Worm (Caenorhabditis elegans) whole organism, L4 larva: ENCODE measurements around the gene Y54F10BM.6.
A peak's percentile ranks its signal among the peaks of the same experiment; 100 is the strongest.

Experiments used
- R02D3.7 ChIP-seq: fragments of 150-350 bp; sonication (generic microtip); optimal IDR thresholded peaks from 3 replicates; lab custom pipeline; 2014; ENCODE audit warnings: missing biosample characterization, missing genetic modification characterization
- T26A8.4 ChIP-seq: fragments of 200-800 bp; sonication (Bioruptor generic); IDR thresholded peaks from 2 replicates; pipeline ENCODE4 v1.3.6; 2022; ENCODE audit warnings: missing genetic modification characterization, missing compliant biosample characterization
- Y105C5A.15 ChIP-seq: fragments of 200-800 bp; sonication (Bioruptor generic); IDR thresholded peaks from 2 replicates; pipeline ENCODE4 v1.3.6; 2022; ENCODE audit warnings: missing genetic modification characterization, missing compliant biosample characterization
- Y75B8A.6 ChIP-seq: fragments of 200-800 bp; sonication (Bioruptor generic); IDR thresholded peaks from 2 replicates; pipeline ENCODE4 v1.3.6; 2022; ENCODE audit warnings: missing genetic modification reagents, missing genetic modification characterization, missing compliant biosample characterization
- ZK546.5 ChIP-seq, 2 experiments: sonication (generic microtip); optimal IDR thresholded peaks; 2 replicates each; lab custom pipeline; 2017; ENCODE audit warnings: missing biosample characterization in 2 of 2, missing genetic modification characterization in 2 of 2
- aha-1 ChIP-seq: fragments of 150-350 bp; peaks from one replicate; lab custom pipeline; 2014; ENCODE audit warnings: missing biosample characterization, missing genetic modification characterization
- attf-4 ChIP-seq: sonication (generic microtip); optimal IDR thresholded peaks from 3 replicates; lab custom pipeline; 2017; ENCODE audit warnings: missing biosample characterization, missing genetic modification characterization
- ceh-44 ChIP-seq: fragments of 200-800 bp; sonication (Bioruptor generic); IDR thresholded peaks from 2 replicates; pipeline ENCODE4 v1.3.6; 2022; ENCODE audit warnings: missing genetic modification reagents, missing genetic modification characterization, missing compliant biosample characterization
- ces-1 ChIP-seq: fragments of 150-350 bp; sonication (generic microtip); optimal IDR thresholded peaks from 4 replicates; lab custom pipeline; 2014; ENCODE audit warnings: missing biosample characterization, missing genetic modification reagents, missing genetic modification characterization
- daf-16 ChIP-seq, 3 experiments: sonication (generic microtip); optimal IDR thresholded peaks; 2 replicates each; lab custom pipeline; 2016 to 2017; ENCODE audit warnings: missing genetic modification characterization in 3 of 3, missing genetic modification reagents in 3 of 3, mild to moderate bottlenecking in 2 of 3, missing compliant biosample characterization in 2 of 3, missing biosample characterization in 1 of 3, moderate library complexity in 1 of 3
- daf-19 ChIP-seq: fragments of 200-800 bp; sonication (Bioruptor generic); conservative IDR thresholded peaks from 2 replicates; pipeline ENCODE4 v1.3.6; 2022; ENCODE audit warnings: missing genetic modification characterization, missing compliant biosample characterization
- dmd-6 ChIP-seq: fragments of 200-800 bp; sonication (Bioruptor generic); IDR thresholded peaks from 2 replicates; pipeline ENCODE4 v1.3.6; 2022; ENCODE audit warnings: missing genetic modification reagents, missing genetic modification characterization, missing compliant biosample characterization
- dpl-1 ChIP-seq: fragments of 150-350 bp; optimal IDR thresholded peaks from 2 replicates; lab custom pipeline; 2014; ENCODE audit warnings: missing biosample characterization, missing genetic modification reagents, missing genetic modification characterization
- duxl-1 ChIP-seq: sonication (generic microtip); optimal IDR thresholded peaks from 2 replicates; lab custom pipeline; 2016; ENCODE audit warnings: mild to moderate bottlenecking, missing genetic modification characterization, moderate library complexity, missing compliant biosample characterization; ENCODE audit not compliant: poor library complexity
- fkh-10 ChIP-seq: fragments of 150-350 bp; optimal IDR thresholded peaks from 2 replicates; lab custom pipeline; 2014; ENCODE audit warnings: missing biosample characterization, missing genetic modification reagents, missing genetic modification characterization
- lin-13 ChIP-seq: fragments of 150-350 bp; optimal IDR thresholded peaks from 2 replicates; lab custom pipeline; 2014; ENCODE audit warnings: missing biosample characterization, missing genetic modification reagents, missing genetic modification characterization
- lin-29 ChIP-seq: fragments of 200-800 bp; sonication (Bioruptor generic); IDR thresholded peaks from 2 replicates; pipeline ENCODE4 v1.3.6; 2022; ENCODE audit warnings: missing genetic modification reagents, missing genetic modification characterization, missing compliant biosample characterization
- lin-39 ChIP-seq: fragments of 150-350 bp; optimal IDR thresholded peaks from 2 replicates; lab custom pipeline; 2014; ENCODE audit warnings: missing biosample characterization, missing genetic modification reagents, missing genetic modification characterization
- lsy-2 ChIP-seq, 2 experiments: fragments of 150-350 bp in 1 of 2; sonication (generic microtip) in 1 of 2; optimal IDR thresholded peaks; 2 replicates each; lab custom pipeline; 2014 to 2017; ENCODE audit warnings: missing biosample characterization in 2 of 2, missing genetic modification characterization in 2 of 2
- madf-9 ChIP-seq: fragments of 200-800 bp; sonication (Bioruptor generic); conservative IDR thresholded peaks from 2 replicates; pipeline ENCODE4 v1.3.6; 2022; ENCODE audit warnings: missing genetic modification reagents, missing genetic modification characterization, missing compliant biosample characterization
- mdl-1 ChIP-seq, 2 experiments: fragments of 150-350 bp in 1 of 2; sonication (generic microtip) in 1 of 2; optimal IDR thresholded peaks; 2 replicates each; lab custom pipeline; 2014 to 2017; ENCODE audit warnings: missing biosample characterization in 2 of 2, missing genetic modification characterization in 2 of 2
- mdt-29 ChIP-seq: fragments of 200-800 bp; sonication (Bioruptor generic); IDR thresholded peaks from 2 replicates; pipeline ENCODE4 v1.3.6; 2022; ENCODE audit warnings: missing genetic modification reagents, missing genetic modification characterization, missing compliant biosample characterization
- mes-2 ChIP-seq: sonication (generic microtip); optimal IDR thresholded peaks from 2 replicates; lab custom pipeline; 2016; ENCODE audit warnings: missing genotype, mild to moderate bottlenecking, missing genetic modification characterization, missing compliant biosample characterization; ENCODE audit not compliant: poor library complexity, severe bottlenecking
- mxl-3 ChIP-seq: fragments of 200-800 bp; sonication (Bioruptor generic); optimal IDR thresholded peaks from 2 replicates; lab custom pipeline; 2018; ENCODE audit warnings: mild to moderate bottlenecking, missing genetic modification characterization, missing compliant biosample characterization
- nhr-237 ChIP-seq: sonication (generic microtip); optimal IDR thresholded peaks from 2 replicates; lab custom pipeline; 2017; ENCODE audit warnings: missing biosample characterization, missing genetic modification characterization
- nhr-28 ChIP-seq: fragments of 150-350 bp; optimal IDR thresholded peaks from 2 replicates; lab custom pipeline; 2014; ENCODE audit warnings: missing biosample characterization, missing genetic modification characterization
- pha-4 ChIP-seq, 2 experiments: fragments of 150-350 bp in 1 of 2; fragments of 200-800 bp in 1 of 2; sonication (Bioruptor generic) in 1 of 2; IDR thresholded peaks in 1 of 2; optimal IDR thresholded peaks in 1 of 2; 2 replicates each; pipeline versions ENCODE4 v1.3.6 to Lab custom; 2014 to 2022; ENCODE audit warnings: missing genetic modification characterization in 2 of 2, missing genetic modification reagents in 2 of 2, missing biosample characterization in 1 of 2, missing compliant biosample characterization in 1 of 2
- pqm-1 ChIP-seq: sonication (generic microtip); optimal IDR thresholded peaks from 2 replicates; lab custom pipeline; 2017; ENCODE audit warnings: missing biosample characterization, missing genetic modification characterization
- sdz-12 ChIP-seq: fragments of 200-800 bp; sonication (Bioruptor generic); optimal IDR thresholded peaks from 2 replicates; lab custom pipeline; 2018; ENCODE audit warnings: mild to moderate bottlenecking, missing genetic modification characterization, missing compliant biosample characterization
- set-16 ChIP-seq: fragments of 200-800 bp; sonication (Bioruptor generic); IDR thresholded peaks from 2 replicates; pipeline ENCODE4 v1.3.6; 2022; ENCODE audit warnings: missing genetic modification reagents, missing genetic modification characterization, missing compliant biosample characterization
- snpc-4 ChIP-seq: fragments of 150-350 bp; optimal IDR thresholded peaks from 2 replicates; lab custom pipeline; 2014; ENCODE audit warnings: missing biosample characterization, missing genetic modification characterization
- spr-1 ChIP-seq: sonication (generic microtip); optimal IDR thresholded peaks from 2 replicates; lab custom pipeline; 2016; ENCODE audit warnings: mild to moderate bottlenecking, missing genetic modification characterization, missing compliant biosample characterization
- spr-3 ChIP-seq: fragments of 200-800 bp; sonication (Bioruptor generic); optimal IDR thresholded peaks from 2 replicates; lab custom pipeline; 2018; ENCODE audit warnings: mild to moderate bottlenecking, missing genetic modification characterization, missing compliant biosample characterization
- tag-97 ChIP-seq: fragments of 200-800 bp; sonication (Bioruptor generic); IDR thresholded peaks from 2 replicates; pipeline ENCODE4 v1.3.6; 2022; ENCODE audit warnings: missing genetic modification characterization, missing compliant biosample characterization
- zag-1 ChIP-seq: fragments of 150-350 bp; optimal IDR thresholded peaks from 2 replicates; lab custom pipeline; 2014; ENCODE audit warnings: missing biosample characterization, missing genetic modification characterization
- zip-2 ChIP-seq: fragments of 150-350 bp; optimal IDR thresholded peaks from 2 replicates; lab custom pipeline; 2014; ENCODE audit warnings: missing biosample characterization, missing genetic modification characterization
- ztf-11 ChIP-seq: fragments of 150-350 bp; optimal IDR thresholded peaks from 2 replicates; lab custom pipeline; 2014; ENCODE audit warnings: missing biosample characterization, missing genetic modification characterization

The Y54F10BM.6 gene

DNA sequence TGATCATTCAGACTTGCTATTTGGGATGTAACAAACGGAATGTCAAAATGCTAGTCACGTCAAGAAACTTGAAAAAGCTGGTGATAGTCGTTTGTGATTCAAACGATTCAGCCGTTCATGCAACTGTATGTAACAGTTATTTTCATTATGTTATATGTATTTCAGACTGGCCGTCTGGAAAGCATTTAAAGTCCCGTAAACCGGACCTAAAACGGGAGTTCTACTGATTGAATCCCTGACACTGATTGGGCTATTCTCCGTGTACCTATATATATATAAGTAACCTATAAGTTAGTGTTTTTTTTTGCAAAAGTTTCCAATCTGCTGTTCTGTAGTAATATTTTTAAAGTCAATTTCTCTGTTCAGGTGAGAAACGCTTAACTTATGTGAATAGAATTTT lies 19.4 kb upstream of the Y54F10BM.6 start:
- peak; percentile 94 for TF ChIP-seq aha-1 (tag; lab: Kevin White, UChicago)
- TF ChIP-seq fkh-10 (GFP tag; lab: Kevin White, UChicago): no peak

DNA sequence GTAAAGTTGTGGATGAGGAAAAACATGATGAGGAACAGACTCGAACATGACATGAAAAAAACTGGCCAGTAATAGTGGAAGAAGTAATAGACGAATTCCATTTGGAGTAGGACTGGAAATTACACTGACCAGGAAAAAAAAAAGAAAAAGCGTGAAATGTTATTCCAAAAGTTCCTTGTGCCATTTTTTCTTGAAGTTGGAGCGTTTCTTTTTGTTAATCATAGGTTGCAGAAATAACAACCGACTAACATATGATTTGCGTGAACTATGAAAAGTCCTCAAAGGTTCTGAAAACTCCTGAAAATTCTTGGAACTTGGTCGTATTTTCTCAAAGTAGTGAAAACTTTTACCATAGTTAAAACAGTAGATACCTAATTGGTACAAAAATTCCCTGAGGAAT lies 17.3 kb upstream of the Y54F10BM.6 start, which contains the start of gene srd-67:
TSS of gene srd-67 (minus strand) at position 101 of the 400 bp plus-strand sequence.
- TF ChIP-seq aha-1 (tag; lab: Kevin White, UChicago) (peak; percentile 14), madf-9 (GFP tag; lab: Robert Waterston, UW) (no peak), dmd-6 (GFP tag; lab: Robert Waterston, UW) (no peak), tag-97 (GFP tag; lab: Robert Waterston, UW) (no peak), lin-29 (no peak)

DNA sequence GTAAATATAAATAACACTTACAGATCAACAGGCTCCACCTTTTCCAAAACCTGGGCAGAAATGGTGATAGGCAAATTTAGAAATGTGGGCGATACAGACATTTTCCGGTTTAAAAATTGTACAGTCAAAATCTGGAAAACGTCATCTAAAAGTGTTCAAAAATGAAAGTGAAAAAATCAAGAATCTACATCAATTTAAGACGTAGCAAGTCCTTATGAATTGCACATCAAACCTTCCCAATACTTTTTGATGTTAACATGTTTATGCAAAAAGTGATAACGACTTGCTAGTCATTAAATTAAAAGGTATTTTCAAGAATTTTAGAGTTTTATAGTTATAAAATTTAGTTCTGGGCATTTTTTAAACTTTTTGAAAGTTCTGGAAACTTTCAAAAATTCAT lies 11.7 kb upstream of the Y54F10BM.6 start, which contains the start of gene fbxa-7:
TSS of gene fbxa-7 (minus strand) at position 101 of the 400 bp plus-strand sequence.
- TF ChIP-seq lin-13 (no peak), sdz-12 (GFP tag; lab: Kevin White, UChicago) (no peak), nhr-28 (no peak), attf-4 (tag; lab: Kevin White, UChicago) (no peak), set-16 (GFP tag; lab: Robert Waterston, UW) (no peak), fkh-10 (GFP tag; lab: Kevin White, UChicago) (no peak), ces-1 (GFP tag; lab: Kevin White, UChicago) (no peak), lin-39 (tag; lab: Kevin White, UChicago) (no peak), zag-1 (no peak), tag-97 (GFP tag; lab: Robert Waterston, UW) (no peak), pha-4 (GFP tag; IDR thresholded peaks at IDR 0.05; lab: Robert Waterston, UW) (no peak), pha-4 (tag; optimal IDR thresholded peaks at IDR 0.05; lab: Kevin White, UChicago) (no peak), ztf-11 (tag; lab: Kevin White, UChicago) (no peak), Y75B8A.6 (GFP tag; lab: Robert Waterston, UW) (no peak), T26A8.4 (GFP tag; lab: Robert Waterston, UW) (no peak), lsy-2 (tag; optimal IDR thresholded peaks at IDR 0.05; lab: Kevin White, UChicago) (no peak), spr-3 (GFP tag; lab: Kevin White, UChicago) (no peak), mdt-29 (GFP tag; lab: Robert Waterston, UW) (no peak), dpl-1 (no peak), R02D3.7 (no peak)

DNA sequence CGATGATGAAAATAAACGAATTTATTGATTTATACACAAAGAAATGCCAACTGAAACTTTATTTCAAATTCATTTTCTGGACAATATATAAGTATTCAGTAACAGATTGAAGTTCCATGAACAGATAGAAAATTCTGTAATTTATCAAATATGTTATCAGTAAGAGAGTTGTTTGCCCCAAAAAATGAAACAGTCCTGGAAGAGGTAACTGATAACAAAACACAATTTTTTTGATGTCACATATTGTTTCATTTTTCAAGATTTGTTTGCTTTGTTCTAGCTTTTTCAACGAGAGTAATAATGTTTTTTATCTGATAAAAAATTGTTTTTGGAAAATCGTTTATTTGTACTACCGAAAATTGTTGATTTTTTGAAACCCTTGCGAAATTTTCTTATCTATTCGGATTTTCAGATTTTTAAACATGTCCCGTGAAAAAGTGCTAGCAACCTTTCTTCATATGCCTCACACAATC lies 10.0 kb upstream of the Y54F10BM.6 start, which contains the start of gene fbxa-73:
TSS of gene fbxa-73 (plus strand) at position 423 of the 473 bp plus-strand sequence.
- TF ChIP-seq daf-16 (GFP tag; optimal IDR thresholded peaks at IDR 0.05; lab: Kevin White, UChicago): no peak
- peak; percentile 84 for TF ChIP-seq daf-16 (tag; optimal IDR thresholded peaks at IDR 0.05; lab: Kevin White, UChicago)
- TF ChIP-seq pqm-1 (tag; lab: Kevin White, UChicago): peak; percentile 83
- no peak for TF ChIP-seq mxl-3
- TF ChIP-seq nhr-28: peak; percentile 64

DNA sequence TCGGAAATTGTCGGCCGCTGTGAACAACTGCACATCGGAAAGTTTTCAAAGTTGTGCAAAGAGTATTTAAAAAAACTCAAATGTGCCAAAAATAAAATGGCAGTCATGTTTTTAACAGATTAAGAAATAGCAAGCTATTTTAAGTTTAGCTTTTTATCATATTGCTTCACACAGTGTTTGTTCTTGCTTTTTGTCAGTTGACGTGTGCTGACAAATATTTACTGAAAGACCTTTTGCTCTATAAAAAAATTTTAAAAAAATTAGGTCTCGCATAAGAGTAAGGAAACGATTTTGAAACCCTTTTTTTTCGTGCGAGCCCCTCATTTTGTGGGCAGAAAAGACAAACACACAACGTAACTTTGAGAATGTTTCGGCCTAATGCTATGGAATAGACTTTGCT lies 7.5 kb upstream of the Y54F10BM.6 start, which contains the start of gene fbxa-71:
TSS of gene fbxa-71 (plus strand) at position 301 of the 400 bp plus-strand sequence.
- TF ChIP-seq ces-1 (GFP tag; lab: Kevin White, UChicago) (no peak), spr-1 (tag; lab: Kevin White, UChicago) (no peak), duxl-1 (tag; lab: Kevin White, UChicago) (no peak), ceh-44 (GFP tag; lab: Robert Waterston, UW) (no peak), dmd-6 (GFP tag; lab: Robert Waterston, UW) (no peak), nhr-237 (tag; lab: Kevin White, UChicago) (no peak), mes-2 (tag; lab: Kevin White, UChicago) (no peak), Y105C5A.15 (no peak), snpc-4 (no peak), mdl-1 (tag; optimal IDR thresholded peaks at IDR 0.05; lab: Kevin White, UChicago) (no peak), set-16 (GFP tag; lab: Robert Waterston, UW) (no peak), daf-16 (GFP tag; optimal IDR thresholded peaks at IDR 0.05; lab: Kevin White, UChicago) (no peak), daf-16 (tag; optimal IDR thresholded peaks at IDR 0.05; lab: Kevin White, UChicago) (no peak), daf-19 (GFP tag; lab: Robert Waterston, UW) (no peak), ZK546.5 (tag; optimal IDR thresholded peaks at IDR 0.05; lab: Kevin White, UChicago) (no peak), ztf-11 (tag; lab: Kevin White, UChicago) (no peak), lsy-2 (tag; optimal IDR thresholded peaks at IDR 0.05; lab: Kevin White, UChicago) (no peak), zip-2 (tag; lab: Kevin White, UChicago) (no peak), pqm-1 (tag; lab: Kevin White, UChicago) (no peak)
